Fruit fly (Drosophila melanogaster) whole organism, embryonic: ENCODE results near the gene Ube4B.

Source experiments
- CG12155 ChIP-seq: fragments of 200-800 bp; sonication (Bioruptor generic); optimal IDR thresholded peaks from 3 replicates; lab custom pipeline; 2016; ENCODE audit warnings: missing biosample characterization, missing genetic modification characterization
- Med ChIP-seq: fragments of 200-800 bp; sonication (Bioruptor generic); peaks from one replicate; lab custom pipeline; 2016; ENCODE audit warnings: missing biosample characterization, missing genetic modification characterization, mild to moderate bottlenecking, inconsistent platforms, moderate library complexity
- Oli ChIP-seq: fragments of 200-800 bp; sonication (Bioruptor generic); optimal IDR thresholded peaks from 2 replicates; lab custom pipeline; 2018; ENCODE audit warnings: missing biosample characterization, mild to moderate bottlenecking, missing genetic modification characterization, moderate library complexity
- Spps ChIP-seq: fragments of 200-800 bp; sonication (Bioruptor generic); optimal IDR thresholded peaks from 2 replicates; lab custom pipeline; 2018; ENCODE audit warnings: missing biosample characterization, mild to moderate bottlenecking, missing genetic modification characterization
- ci ChIP-seq: fragments of 200-800 bp; sonication (Bioruptor generic); IDR thresholded peaks from 3 replicates; pipeline ENCODE4 v1.3.6; 2022; ENCODE audit warnings: missing biosample characterization, missing genetic modification characterization
- ken ChIP-seq: fragments of 200-800 bp; sonication (Bioruptor generic); IDR thresholded peaks from 3 replicates; pipeline ENCODE4 v1.3.6; 2022; ENCODE audit warnings: missing biosample characterization, missing genetic modification characterization

dm6 chr2L:13000393-13001001 is 18.7 kb downstream of the Ube4B start, which contains the start of gene Yip1d1:
- no peak for TF ChIP-seq Spps (tag; lab: Kevin White, UChicago)
- no peak for TF ChIP-seq CG12155 (GFP tag; lab: Kevin White, UChicago)
- peak; percentile 58 for TF ChIP-seq Med (GFP tag; lab: Kevin White, UChicago)
- no peak for TF ChIP-seq Oli
- TF ChIP-seq ken (GFP tag; lab: Robert Waterston, UW) = no peak
- TF ChIP-seq ci (GFP tag; lab: Robert Waterston, UW) = no peak
